Fruit fly (Drosophila melanogaster) whole organism, embryonic: ENCODE data around the gene Argl.

Experiments
- Aef1 ChIP-seq: fragments of 200-800 bp; sonication (Bioruptor generic); IDR thresholded peaks from 3 replicates; pipeline ENCODE4 v1.3.6; 2022; ENCODE audit warnings: missing biosample characterization, missing genetic modification characterization
- Antp ChIP-seq: fragments of 200-800 bp; sonication (Bioruptor generic); optimal IDR thresholded peaks from 3 replicates; lab custom pipeline; 2016; ENCODE audit warnings: missing biosample characterization, missing genetic modification characterization
- Atf6 ChIP-seq: fragments of 200-800 bp; sonication (Bioruptor generic); IDR thresholded peaks from 2 replicates; pipeline ENCODE4 v1.3.6; 2022; ENCODE audit warnings: missing biosample characterization, missing genetic modification characterization
- CG10654 ChIP-seq: fragments of 200-800 bp; sonication (Bioruptor generic); optimal IDR thresholded peaks from 2 replicates; lab custom pipeline; 2016; ENCODE audit warnings: missing biosample characterization, missing genetic modification characterization
- CG12219 ChIP-seq: fragments of 200-800 bp; sonication (Bioruptor generic); optimal IDR thresholded peaks from 3 replicates; lab custom pipeline; 2018; ENCODE audit warnings: missing biosample characterization, mild to moderate bottlenecking, missing genetic modification characterization
- CG12236 ChIP-seq: fragments of 200-800 bp; sonication (Bioruptor generic); optimal IDR thresholded peaks from 2 replicates; lab custom pipeline; 2016; ENCODE audit warnings: missing biosample characterization, missing genetic modification characterization
- CG16863 ChIP-seq: fragments of 200-800 bp; sonication (Bioruptor generic); optimal IDR thresholded peaks from 3 replicates; lab custom pipeline; 2016; ENCODE audit warnings: missing biosample characterization, missing genetic modification characterization
- CG17361 ChIP-seq: fragments of 200-800 bp; sonication (Bioruptor generic); IDR thresholded peaks from 3 replicates; pipeline ENCODE4 v1.3.6; 2022; ENCODE audit warnings: missing biosample characterization, missing genetic modification characterization
- CG17385 ChIP-seq: fragments of 200-800 bp; sonication (Bioruptor generic); optimal IDR thresholded peaks from 3 replicates; lab custom pipeline; 2018; ENCODE audit warnings: missing biosample characterization, mild to moderate bottlenecking, missing genetic modification characterization
- CG17568 ChIP-seq: fragments of 200-800 bp; sonication (Bioruptor generic); optimal IDR thresholded peaks from 2 replicates; lab custom pipeline; 2018; ENCODE audit warnings: missing biosample characterization, mild to moderate bottlenecking, missing genetic modification characterization, moderate library complexity
- CG2116 ChIP-seq: fragments of 200-800 bp; sonication (Bioruptor generic); optimal IDR thresholded peaks from 3 replicates; lab custom pipeline; 2018; ENCODE audit warnings: missing biosample characterization, mild to moderate bottlenecking, missing genetic modification characterization
- CG30403 ChIP-seq: fragments of 200-800 bp; sonication (Bioruptor generic); optimal IDR thresholded peaks from 3 replicates; lab custom pipeline; 2016; ENCODE audit warnings: missing biosample characterization, missing genetic modification characterization
- CG31388 ChIP-seq: fragments of 200-800 bp; sonication (Bioruptor generic); optimal IDR thresholded peaks from 2 replicates; lab custom pipeline; 2016; ENCODE audit warnings: missing biosample characterization, missing genetic modification characterization
- CG31441 ChIP-seq: fragments of 200-800 bp; sonication (Bioruptor generic); IDR thresholded peaks from 2 replicates; pipeline ENCODE4 v1.3.6; 2022; ENCODE audit warnings: missing biosample characterization, missing genetic modification characterization
- CG34224 ChIP-seq: fragments of 200-800 bp; sonication (Bioruptor generic); IDR thresholded peaks from 3 replicates; pipeline ENCODE4 v1.3.6; 2022; ENCODE audit warnings: missing biosample characterization, missing genetic modification characterization; ENCODE audit not compliant: partially characterized antibody
- CG4282 ChIP-seq: fragments of 200-800 bp; sonication (Bioruptor generic); optimal IDR thresholded peaks from 2 replicates; lab custom pipeline; 2016; ENCODE audit warnings: missing biosample characterization, missing genetic modification characterization
- CG4424 ChIP-seq: fragments of 200-800 bp; sonication (Bioruptor generic); optimal IDR thresholded peaks from 3 replicates; lab custom pipeline; 2016; ENCODE audit warnings: missing biosample characterization, missing genetic modification characterization
- CG4854 ChIP-seq: fragments of 200-800 bp; sonication (Bioruptor generic); optimal IDR thresholded peaks from 2 replicates; lab custom pipeline; 2016; ENCODE audit warnings: missing biosample characterization, missing genetic modification characterization, inconsistent platforms
- CG5245 ChIP-seq: fragments of 200-800 bp; sonication (Bioruptor generic); optimal IDR thresholded peaks from 3 replicates; lab custom pipeline; 2016; ENCODE audit warnings: missing biosample characterization, missing genetic modification characterization
- CG6791 ChIP-seq: fragments of 200-800 bp; sonication (Bioruptor generic); IDR thresholded peaks from 3 replicates; pipeline ENCODE4 v1.3.6; 2022; ENCODE audit warnings: missing biosample characterization, missing genetic modification characterization; ENCODE audit not compliant: partially characterized antibody
- CG6813 ChIP-seq: fragments of 200-800 bp; sonication (Bioruptor generic); optimal IDR thresholded peaks from 2 replicates; lab custom pipeline; 2017; ENCODE audit warnings: missing biosample characterization, missing genetic modification characterization, mild to moderate bottlenecking, moderate library complexity, missing genetic modification reagents
- CG8281 ChIP-seq: fragments of 200-800 bp; sonication (Bioruptor generic); optimal IDR thresholded peaks from 2 replicates; lab custom pipeline; 2018; ENCODE audit warnings: missing biosample characterization, mild to moderate bottlenecking, missing genetic modification characterization, moderate library complexity
- CG9797 ChIP-seq: fragments of 200-800 bp; sonication (Bioruptor generic); optimal IDR thresholded peaks from 3 replicates; lab custom pipeline; 2018; ENCODE audit warnings: missing biosample characterization, mild to moderate bottlenecking, missing genetic modification characterization
- CkIIα-i1 ChIP-seq: fragments of 200-800 bp; sonication (Bioruptor generic); IDR thresholded peaks from 2 replicates; pipeline ENCODE4 v1.3.6; 2022; ENCODE audit warnings: missing biosample characterization, missing genetic modification characterization
- D ChIP-seq, 2 experiments: fragments of 200-800 bp in 1 of 2; fragments of >200 bp in 1 of 2; sonication (Bioruptor generic) in 1 of 2; optimal IDR thresholded peaks; 2 replicates in 1 of 2; 3 replicates in 1 of 2; lab custom pipeline; 2017; ENCODE audit warnings: mild to moderate bottlenecking in 1 of 2, missing biosample characterization in 1 of 2, missing genetic modification characterization in 1 of 2, missing genetic modification reagents in 1 of 2
- Dek ChIP-seq: fragments of 200-800 bp; sonication (Bioruptor generic); optimal IDR thresholded peaks from 3 replicates; lab custom pipeline; 2019; ENCODE audit warnings: missing biosample characterization, mild to moderate bottlenecking, missing genetic modification characterization, moderate library complexity
- Fer1 ChIP-seq: fragments of 200-800 bp; sonication (Bioruptor generic); optimal IDR thresholded peaks from 2 replicates; lab custom pipeline; 2017; ENCODE audit warnings: missing biosample characterization, mild to moderate bottlenecking, missing genetic modification characterization
- Hmr ChIP-seq: fragments of 200-800 bp; sonication (Bioruptor generic); optimal IDR thresholded peaks from 3 replicates; lab custom pipeline; 2017; ENCODE audit warnings: mild to moderate bottlenecking, missing biosample characterization, missing genetic modification reagents, missing genetic modification characterization
- Lim3 ChIP-seq: fragments of 200-800 bp; sonication (Bioruptor generic); IDR thresholded peaks from 2 replicates; pipeline ENCODE4 v1.3.6; 2022; ENCODE audit warnings: missing biosample characterization, missing genetic modification characterization
- Mes4 ChIP-seq: fragments of 200-800 bp; sonication (Bioruptor generic); optimal IDR thresholded peaks from 2 replicates; lab custom pipeline; 2016; ENCODE audit warnings: missing biosample characterization, missing genetic modification characterization
- cas ChIP-seq: fragments of 200-800 bp; sonication (Bioruptor generic); IDR thresholded peaks from 2 replicates; pipeline ENCODE4 v1.3.6; 2022; ENCODE audit warnings: missing biosample characterization, missing genetic modification characterization
- crol ChIP-seq: fragments of 200-800 bp; sonication (Bioruptor generic); IDR thresholded peaks from 2 replicates; pipeline ENCODE4 v1.3.6; 2022; ENCODE audit warnings: missing biosample characterization, missing genetic modification characterization
- cwo ChIP-seq: fragments of 200-800 bp; sonication (Bioruptor generic); optimal IDR thresholded peaks from 3 replicates; lab custom pipeline; 2017; ENCODE audit warnings: missing biosample characterization, missing genetic modification characterization, mild to moderate bottlenecking, moderate library complexity, missing genetic modification reagents
- da ChIP-seq: fragments of 200-800 bp; sonication (Bioruptor generic); optimal IDR thresholded peaks from 2 replicates; lab custom pipeline; 2016; ENCODE audit warnings: missing biosample characterization, missing genetic modification characterization
- fd3F ChIP-seq: fragments of 200-800 bp; sonication (Bioruptor generic); optimal IDR thresholded peaks from 2 replicates; lab custom pipeline; 2018; ENCODE audit warnings: missing biosample characterization, mild to moderate bottlenecking, missing genetic modification characterization, moderate library complexity
- gcm2 ChIP-seq: fragments of 200-800 bp; sonication (Bioruptor generic); optimal IDR thresholded peaks from 2 replicates; lab custom pipeline; 2016; ENCODE audit warnings: missing biosample characterization, missing genetic modification characterization
- grau ChIP-seq: fragments of 200-800 bp; optimal IDR thresholded peaks from 3 replicates; lab custom pipeline; 2019; ENCODE audit warnings: missing biosample characterization, mild to moderate bottlenecking, missing genetic modification characterization, moderate library complexity
- hb ChIP-seq: fragments of 200-800 bp; sonication (Bioruptor generic); IDR thresholded peaks from 3 replicates; pipeline ENCODE4 v1.3.6; 2022; ENCODE audit warnings: missing biosample characterization, missing genetic modification characterization; ENCODE audit not compliant: partially characterized antibody
- inv ChIP-seq: fragments of 200-800 bp; sonication (Bioruptor generic); IDR thresholded peaks from 2 replicates; pipeline ENCODE4 v1.3.6; 2022; ENCODE audit warnings: missing biosample characterization, missing genetic modification characterization; ENCODE audit not compliant: partially characterized antibody
- kah ChIP-seq: fragments of 200-800 bp; sonication (Bioruptor generic); optimal IDR thresholded peaks from 2 replicates; lab custom pipeline; 2018; ENCODE audit warnings: missing biosample characterization, mild to moderate bottlenecking, missing genetic modification characterization
- lbe ChIP-seq: fragments of 200-800 bp; sonication (Bioruptor generic); optimal IDR thresholded peaks from 2 replicates; lab custom pipeline; 2016; ENCODE audit warnings: missing biosample characterization, mild to moderate bottlenecking, missing genetic modification characterization
- maf-S ChIP-seq: fragments of 200-800 bp; sonication (Bioruptor generic); optimal IDR thresholded peaks from 2 replicates; lab custom pipeline; 2016; ENCODE audit warnings: missing biosample characterization, missing genetic modification characterization
- mirr ChIP-seq: fragments of 200-800 bp; sonication (Bioruptor generic); optimal IDR thresholded peaks from 3 replicates; lab custom pipeline; 2018; ENCODE audit warnings: missing biosample characterization, mild to moderate bottlenecking, missing genetic modification characterization
- nau ChIP-seq: fragments of 200-800 bp; sonication (Bioruptor generic); optimal IDR thresholded peaks from 3 replicates; lab custom pipeline; 2017; ENCODE audit warnings: missing biosample characterization, mild to moderate bottlenecking, missing genetic modification characterization, missing genetic modification reagents
- pan ChIP-seq, 4 experiments: fragments of >200 bp in 3 of 4; fragments of 200-800 bp in 1 of 4; sonication (Bioruptor generic) in 1 of 4; optimal IDR thresholded peaks in 3 of 4; IDR thresholded peaks in 1 of 4; 2 replicates each; pipeline versions ENCODE4 v1.3.6 to Lab custom; 2017 to 2022; ENCODE audit warnings: missing biosample characterization in 2 of 4, missing genetic modification characterization in 2 of 4, mixed read lengths in 1 of 4
- peb ChIP-seq: fragments of 200-800 bp; sonication (Bioruptor generic); IDR thresholded peaks from 2 replicates; pipeline ENCODE4 v1.3.6; 2022; ENCODE audit warnings: missing biosample characterization, missing genetic modification characterization
- sim ChIP-seq: fragments of 200-800 bp; sonication (Bioruptor generic); IDR thresholded peaks from 2 replicates; pipeline ENCODE4 v1.3.6; 2022; ENCODE audit warnings: missing biosample characterization, missing genetic modification characterization
- zen ChIP-seq: fragments of 200-800 bp; sonication (Bioruptor generic); optimal IDR thresholded peaks from 3 replicates; lab custom pipeline; 2018; ENCODE audit warnings: missing biosample characterization, mild to moderate bottlenecking, missing genetic modification characterization, moderate library complexity

Argl gene

dm6 chr2L:8897954-8898713 is 43.8 kb downstream of the Argl start (continued):
- TF ChIP-seq fd3F (GFP tag; lab: Kevin White, UChicago) (peak; percentile 16), CG4282 (no peak), CG17361 (GFP tag; lab: Robert Waterston, UW) (peak; percentile 68), nau (GFP tag; lab: Kevin White, UChicago) (no peak), CG4424 (GFP tag; lab: Kevin White, UChicago) (peak; percentile 5), CG6791 (GFP tag; lab: Robert Waterston, UW) (no peak), lbe (peak; percentile 54), CG4854 (no peak), CG6813 (no peak), CG16863 (no peak), peb (GFP tag; lab: Robert Waterston, UW) (no peak), Dek (tag; lab: Kevin White, UChicago) (peak; percentile 49), CG34224 (GFP tag; lab: Robert Waterston, UW) (no peak), Aef1 (no peak), CkIIα-i1 (GFP tag; lab: Robert Waterston, UW) (no peak), CG8281 (peak; percentile 21), CG31388 (GFP tag; lab: Kevin White, UChicago) (no peak), Hmr (GFP tag; lab: Kevin White, UChicago) (peak; percentile 55), kah (GFP tag; lab: Kevin White, UChicago) (no peak), maf-S (GFP tag; lab: Kevin White, UChicago) (no peak), cas (no peak), grau (tag; lab: Kevin White, UChicago) (peak; percentile 68), gcm2 (GFP tag; lab: Kevin White, UChicago) (no peak), CG17568 (peak; percentile 42), CG31441 (peak; percentile 60), hb (GFP tag; lab: Robert Waterston, UW) (no peak), sim (GFP tag; lab: Robert Waterston, UW) (no peak), D (optimal IDR thresholded peaks at IDR 0.05; lab: Kevin White, UChicago) (no peak), D (GFP tag; optimal IDR thresholded peaks at IDR 0.05; lab: Kevin White, UChicago) (no peak), CG12236 (GFP tag; lab: Kevin White, UChicago) (no peak), cwo (GFP tag; lab: Kevin White, UChicago) (peak; percentile 33), CG2116 (GFP tag; lab: Kevin White, UChicago) (no peak), Atf6 (GFP tag; lab: Robert Waterston, UW) (no peak; the same call in 1 of the 2 replicates), mirr (GFP tag; lab: Kevin White, UChicago) (no peak), Antp (GFP tag; lab: Kevin White, UChicago) (no peak), CG5245 (GFP tag; lab: Kevin White, UChicago) (no peak), CG17385 (peak; percentile 17), CG12219 (peak; percentile 39), inv (no peak), pan (optimal IDR thresholded peaks at IDR 0.05; lab: Kevin White, UChicago) (no peak), pan (GFP tag; optimal IDR thresholded peaks at IDR 0.05 in 1 of 2, IDR thresholded peaks at IDR 0.05 in 1 of 2) (peak in 1 of 2 experiments; percentile 29), da (GFP tag; lab: Kevin White, UChicago) (no peak), CG30403 (peak; percentile 58), Fer1 (peak; percentile 63), zen (tag; lab: Kevin White, UChicago) (no peak), CG9797 (GFP tag; lab: Kevin White, UChicago) (no peak), CG10654 (GFP tag; lab: Kevin White, UChicago) (no peak), Mes4 (GFP tag; lab: Kevin White, UChicago) (no peak), crol (GFP tag; lab: Robert Waterston, UW) (no peak), Lim3 (GFP tag; lab: Robert Waterston, UW) (no peak)
